Worm (Caenorhabditis elegans): ENCODE results near the gene hda-2.

ce11 chrII:8017380-8017779, 5.0 kb downstream of the hda-2 start, which contains the start of gene zyg-11:
- TF ChIP-seq lsl-1 (GFP tag; optimal IDR thresholded peaks at IDR 0.05) = no peak
- TF ChIP-seq sdz-38 (tag; optimal IDR thresholded peaks at IDR 0.05) = no peak
- no peak for TF ChIP-seq Y53G8AR.9 (GFP tag; conservative IDR thresholded peaks at IDR 0.05)
- TF ChIP-seq ets-4 (GFP tag; optimal IDR thresholded peaks at IDR 0.05) = no peak

All from whole organism, young adult.